Fruit fly (Drosophila melanogaster) whole organism, larva: ENCODE data around the gene CG2187.

Experiments used
- noc ChIP-seq: fragments of 200-800 bp; sonication (Bioruptor generic); optimal IDR thresholded peaks from 3 replicates; lab custom pipeline; 2019; ENCODE audit warnings: missing biosample characterization, mild to moderate bottlenecking, missing genetic modification characterization, moderate library complexity

The CG2187 gene

dm6 chr3R:31712585-31712984, 45.9 kb downstream of the CG2187 start:
- TF ChIP-seq noc (tag; lab: Kevin White, UChicago) = no peak

dm6 chr3R:31711270-31712029, 47.0 kb downstream of the CG2187 start:
- no peak for TF ChIP-seq noc (tag; lab: Kevin White, UChicago)

- no peak for TF ChIP-seq noc (tag; lab: Kevin White, UChicago)
Measured at dm6 chr3R:31709769-31710168, 48.7 kb downstream of the CG2187 start.

- no peak for TF ChIP-seq noc (tag; lab: Kevin White, UChicago)
Measured at dm6 chr3R:31709142-31709541, 49.3 kb downstream of the CG2187 start.

- no peak for TF ChIP-seq noc (tag; lab: Kevin White, UChicago)
Measured at dm6 chr3R:31708240-31708639, 50.2 kb downstream of the CG2187 start, which contains the start of gene CG42693. Gene CG42693 (minus strand): TSS chr3R:31708340.

- no peak for TF ChIP-seq noc (tag; lab: Kevin White, UChicago)
Measured at dm6 chr3R:31706895-31707238, 51.6 kb downstream of the CG2187 start.

dm6 chr3R:31706142-31706894, 52.1 kb downstream of the CG2187 start:
- no peak for TF ChIP-seq noc (tag; lab: Kevin White, UChicago)
